Worm (Caenorhabditis elegans) whole organism, L3 larva: ENCODE results near the gene cyp-14A4.

Experiments used
- R02D3.7 ChIP-seq: fragments of 150-350 bp; optimal IDR thresholded peaks from 2 replicates; lab custom pipeline; 2014; ENCODE audit warnings: missing biosample characterization, missing genetic modification characterization
- ZK546.5 ChIP-seq: sonication (generic microtip); optimal IDR thresholded peaks from 2 replicates; lab custom pipeline; 2017; ENCODE audit warnings: missing biosample characterization, missing genetic modification characterization
- ama-1 ChIP-seq: fragments of 150-350 bp; optimal IDR thresholded peaks from 2 replicates; lab custom pipeline; 2018
- ceh-16 ChIP-seq: sonication (generic microtip); optimal IDR thresholded peaks from 2 replicates; lab custom pipeline; 2017; ENCODE audit warnings: missing biosample characterization, missing genetic modification characterization
- ceh-28 ChIP-seq: fragments of 150-350 bp; optimal IDR thresholded peaks from 2 replicates; lab custom pipeline; 2014; ENCODE audit warnings: missing biosample characterization, missing genetic modification reagents, missing genetic modification characterization
- ceh-82 ChIP-seq: fragments of 150-350 bp; optimal IDR thresholded peaks from 2 replicates; lab custom pipeline; 2014; ENCODE audit warnings: missing biosample characterization, missing genetic modification characterization
- ceh-9 ChIP-seq: sonication (generic microtip); optimal IDR thresholded peaks from 2 replicates; lab custom pipeline; 2018; ENCODE audit warnings: missing biosample characterization, missing genetic modification characterization
- daf-12 ChIP-seq: fragments of 150-350 bp; optimal IDR thresholded peaks from 2 replicates; lab custom pipeline; 2014; ENCODE audit warnings: missing biosample characterization, missing genetic modification reagents, missing genetic modification characterization
- egl-5 ChIP-seq: fragments of 150-350 bp; optimal IDR thresholded peaks from 2 replicates; lab custom pipeline; 2017; ENCODE audit warnings: missing biosample characterization, missing genetic modification reagents, missing genetic modification characterization, inconsistent platforms
- elt-2 ChIP-seq: sonication (generic microtip); optimal IDR thresholded peaks from 2 replicates; lab custom pipeline; 2016; ENCODE audit warnings: missing genetic modification reagents, mild to moderate bottlenecking, missing genetic modification characterization, missing compliant biosample characterization
- elt-3 ChIP-seq, 3 experiments: fragments of 150-350 bp in 1 of 3; sonication (generic microtip) in 2 of 3; optimal IDR thresholded peaks; 2 replicates in 2 of 3; 4 replicates in 1 of 3; lab custom pipeline; 2014 to 2017; ENCODE audit warnings: missing biosample characterization in 3 of 3, missing genetic modification characterization in 3 of 3
- eor-1 ChIP-seq, 2 experiments: fragments of 150-350 bp; optimal IDR thresholded peaks; 2 replicates each; lab custom pipeline; 2014 to 2018; ENCODE audit warnings: missing biosample characterization in 2 of 2, missing genetic modification characterization in 2 of 2
- fkh-10 ChIP-seq: sonication (generic microtip); optimal IDR thresholded peaks from 2 replicates; lab custom pipeline; 2017; ENCODE audit warnings: missing biosample characterization, missing genetic modification reagents, missing genetic modification characterization
- fkh-2 ChIP-seq: fragments of 150-350 bp; optimal IDR thresholded peaks from 2 replicates; lab custom pipeline; 2014; ENCODE audit warnings: missing biosample characterization, missing genetic modification reagents, missing genetic modification characterization
- fos-1 ChIP-seq: fragments of 150-350 bp; optimal IDR thresholded peaks from 2 replicates; lab custom pipeline; 2014; ENCODE audit warnings: missing biosample characterization, missing genetic modification characterization
- hmg-11 ChIP-seq: sonication (generic microtip); optimal IDR thresholded peaks from 2 replicates; lab custom pipeline; 2016; ENCODE audit warnings: missing genetic modification characterization, missing compliant biosample characterization
- lin-39 ChIP-seq: fragments of 150-350 bp; optimal IDR thresholded peaks from 2 replicates; lab custom pipeline; 2018; ENCODE audit warnings: missing biosample characterization, missing genetic modification reagents, missing genetic modification characterization
- lsy-12 ChIP-seq: sonication (generic microtip); optimal IDR thresholded peaks from 2 replicates; lab custom pipeline; 2016; ENCODE audit warnings: mild to moderate bottlenecking, missing genetic modification characterization, missing compliant biosample characterization
- mdl-1 ChIP-seq: fragments of 150-350 bp; optimal IDR thresholded peaks from 2 replicates; lab custom pipeline; 2014; ENCODE audit warnings: missing biosample characterization, missing genetic modification characterization
- nfya-1 ChIP-seq: sonication (generic microtip); optimal IDR thresholded peaks from 2 replicates; lab custom pipeline; 2017; ENCODE audit warnings: missing genetic modification characterization, mild to moderate bottlenecking, missing compliant biosample characterization, antibody characterized with exemption, moderate library complexity; ENCODE audit not compliant: insufficient read depth
- nhr-12 ChIP-seq: fragments of 150-350 bp; optimal IDR thresholded peaks from 2 replicates; lab custom pipeline; 2014; ENCODE audit warnings: missing biosample characterization, missing genetic modification characterization
- nhr-23 ChIP-seq: fragments of 150-350 bp; optimal IDR thresholded peaks from 2 replicates; lab custom pipeline; 2014; ENCODE audit warnings: missing biosample characterization, missing genetic modification reagents, missing genetic modification characterization
- nhr-25 ChIP-seq: sonication (generic microtip); optimal IDR thresholded peaks from 2 replicates; lab custom pipeline; 2017; ENCODE audit warnings: missing biosample characterization, missing genetic modification characterization
- nhr-43 ChIP-seq: sonication (generic microtip); optimal IDR thresholded peaks from 2 replicates; lab custom pipeline; 2016; ENCODE audit warnings: mild to moderate bottlenecking, missing genetic modification characterization, missing compliant biosample characterization; ENCODE audit not compliant: poor library complexity, severe bottlenecking
- nhr-67 ChIP-seq: fragments of 150-350 bp; optimal IDR thresholded peaks from 2 replicates; lab custom pipeline; 2014; ENCODE audit warnings: missing biosample characterization, missing genetic modification characterization
- nhr-77 ChIP-seq: fragments of 150-350 bp; optimal IDR thresholded peaks from 2 replicates; lab custom pipeline; 2014; ENCODE audit warnings: missing biosample characterization, missing genetic modification characterization
- pha-4 ChIP-seq: fragments of 150-350 bp; optimal IDR thresholded peaks from 2 replicates; lab custom pipeline; 2014; ENCODE audit warnings: missing biosample characterization, missing genetic modification reagents, missing genetic modification characterization
- pqm-1 ChIP-seq: fragments of 150-350 bp; optimal IDR thresholded peaks from 2 replicates; lab custom pipeline; 2017; ENCODE audit warnings: missing biosample characterization, missing genetic modification characterization, inconsistent platforms
- sea-2 ChIP-seq: fragments of 150-350 bp; sonication (generic microtip); optimal IDR thresholded peaks from 4 replicates; lab custom pipeline; 2014; ENCODE audit warnings: missing biosample characterization, missing genetic modification reagents, missing genetic modification characterization
- skn-1 ChIP-seq: fragments of 150-350 bp; optimal IDR thresholded peaks from 2 replicates; lab custom pipeline; 2014; ENCODE audit warnings: missing biosample characterization, missing genetic modification characterization
- snpc-4 ChIP-seq: fragments of 150-350 bp; optimal IDR thresholded peaks from 2 replicates; lab custom pipeline; 2014; ENCODE audit warnings: missing biosample characterization, missing genetic modification characterization
- zag-1 ChIP-seq: fragments of 150-350 bp; optimal IDR thresholded peaks from 2 replicates; lab custom pipeline; 2014; ENCODE audit warnings: missing biosample characterization, missing genetic modification characterization
- ztf-11 ChIP-seq: fragments of 150-350 bp; optimal IDR thresholded peaks from 2 replicates; lab custom pipeline; 2014; ENCODE audit warnings: missing biosample characterization, missing genetic modification characterization

Gene cyp-14A4

DNA sequence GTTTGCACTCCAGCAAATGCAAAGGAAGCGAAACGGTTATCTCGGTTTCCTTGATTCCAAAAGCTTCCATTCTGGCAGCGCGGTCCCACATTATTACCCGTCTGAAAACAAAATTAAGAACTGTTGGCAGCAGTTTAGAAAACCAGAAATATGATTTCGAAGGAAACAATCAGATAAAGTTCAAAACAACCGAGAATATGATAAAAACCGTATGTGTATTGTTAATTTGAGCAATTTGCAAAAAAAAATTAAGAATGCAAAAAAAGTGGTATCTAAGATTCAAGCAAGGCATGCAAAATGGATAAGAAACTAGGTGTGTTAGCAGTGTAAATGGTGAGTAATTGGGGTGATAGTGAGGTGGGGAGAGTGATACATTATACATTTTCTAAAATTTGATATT is 4.7 kb upstream of the cyp-14A4 start, which contains the start of gene R04D3.4:
R04D3.4 (minus strand) TSS at position 101 of the 400 bp plus-strand sequence.
- no peak for TF ChIP-seq nhr-25 (tag; lab: Kevin White, UChicago)
- TF ChIP-seq fos-1, result no peak
- no peak for TF ChIP-seq sea-2
- TF ChIP-seq fkh-10 (GFP tag; lab: Kevin White, UChicago), result no peak
- no peak for TF ChIP-seq eor-1 (tag; optimal IDR thresholded peaks at IDR 0.05; lab: Kevin White, UChicago)
- TF ChIP-seq nhr-77 (tag; lab: Kevin White, UChicago), result no peak
- TF ChIP-seq mdl-1 (tag; lab: Kevin White, UChicago), result no peak
- no peak for TF ChIP-seq fkh-2 (tag; lab: Kevin White, UChicago)
- TF ChIP-seq elt-3 (tag; optimal IDR thresholded peaks at IDR 0.05; lab: Kevin White, UChicago), result no peak

DNA sequence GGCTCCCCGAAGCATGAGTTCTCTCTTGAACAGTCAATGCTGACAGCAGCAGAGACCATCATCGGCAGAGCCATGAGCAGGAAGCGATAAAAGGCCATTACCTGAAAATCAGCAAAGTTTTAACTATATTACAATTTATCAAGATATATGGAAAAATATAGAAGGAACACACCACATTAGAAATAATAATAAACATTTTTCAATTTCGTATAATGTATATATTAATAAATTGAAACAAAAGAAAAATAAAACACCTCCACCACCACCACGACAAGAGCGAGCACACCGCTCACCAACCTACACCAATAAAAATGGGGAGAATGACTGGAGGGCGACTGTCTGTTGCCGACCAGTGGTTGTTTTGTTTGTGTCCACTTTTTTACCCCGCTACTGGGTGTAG is 2.5 kb upstream of the cyp-14A4 start, which contains the start of gene R04D3.2:
R04D3.2 (minus strand) TSS at position 101 of the 400 bp plus-strand sequence.
- no peak for TF ChIP-seq ZK546.5 (tag; lab: Kevin White, UChicago)
- no peak for TF ChIP-seq ceh-82 (tag; lab: Kevin White, UChicago)
- TF ChIP-seq ama-1 (lab: Kevin White, UChicago), result no peak
- no peak for TF ChIP-seq nfya-1 (tag; lab: Kevin White, UChicago)
- TF ChIP-seq ceh-16 (tag; lab: Kevin White, UChicago), result no peak
- no peak for TF ChIP-seq pha-4 (tag; lab: Kevin White, UChicago)
- TF ChIP-seq snpc-4 (tag; lab: Kevin White, UChicago), result no peak
- TF ChIP-seq fkh-10 (GFP tag; lab: Kevin White, UChicago), result no peak
- TF ChIP-seq, all 47 proteins: peak for 0

DNA sequence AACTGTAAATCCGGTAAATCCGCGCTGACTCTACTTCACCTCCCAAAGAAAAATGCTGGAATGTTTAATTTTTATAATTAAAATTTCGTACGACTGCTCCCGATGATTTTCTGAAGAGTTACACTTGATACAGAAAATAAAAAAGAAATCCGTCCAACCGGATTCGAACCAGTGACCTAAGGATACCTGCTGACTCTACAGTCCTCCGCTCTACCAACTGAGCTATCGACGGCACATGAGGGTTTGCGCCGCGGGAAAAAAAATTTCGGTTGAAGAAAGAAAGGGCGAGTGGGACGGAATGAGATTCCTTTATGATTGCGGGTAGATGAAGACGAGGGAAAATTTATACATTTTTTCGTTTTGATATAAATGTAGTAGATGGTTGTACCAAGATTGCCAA is 621 bp upstream of the cyp-14A4 start:
- TF ChIP-seq sea-2 (no peak), zag-1 (tag; lab: Kevin White, UChicago) (no peak), ztf-11 (tag; lab: Kevin White, UChicago) (no peak), lsy-12 (tag; lab: Kevin White, UChicago) (no peak), ZK546.5 (tag; lab: Kevin White, UChicago) (no peak), ceh-28 (tag; lab: Kevin White, UChicago) (no peak), nhr-12 (tag; lab: Kevin White, UChicago) (no peak), fkh-10 (GFP tag; lab: Kevin White, UChicago) (no peak), R02D3.7 (tag; lab: Kevin White, UChicago) (no peak)
- TF ChIP-seq, all 47 proteins: peak for 0

DNA sequence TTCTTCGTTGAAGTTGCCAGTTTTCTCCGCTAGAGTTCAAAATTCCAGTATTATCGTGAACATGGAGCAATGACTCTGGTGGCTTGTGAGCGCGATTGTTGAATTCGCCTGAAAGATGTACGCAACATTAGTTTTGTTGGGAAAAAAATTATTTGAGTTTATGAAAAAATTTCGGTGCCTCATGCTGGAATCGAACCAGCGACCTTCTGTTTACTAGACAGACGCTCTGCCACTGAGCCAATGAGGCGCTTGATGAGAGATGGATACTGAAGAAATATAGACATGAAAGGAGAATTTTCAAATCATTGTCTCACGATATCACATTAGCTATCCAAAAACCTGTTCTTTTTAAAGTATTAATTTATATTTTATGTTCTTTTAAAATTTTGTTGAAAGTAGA is 535 bp downstream of the cyp-14A4 start:
- TF ChIP-seq fkh-10 (GFP tag; lab: Kevin White, UChicago), result no peak
- TF ChIP-seq R02D3.7 (tag; lab: Kevin White, UChicago), result no peak
- peak; percentile 62 for TF ChIP-seq nhr-43 (tag; lab: Kevin White, UChicago)
- peak; percentile 16 for TF ChIP-seq elt-2 (tag; lab: Kevin White, UChicago)

DNA sequence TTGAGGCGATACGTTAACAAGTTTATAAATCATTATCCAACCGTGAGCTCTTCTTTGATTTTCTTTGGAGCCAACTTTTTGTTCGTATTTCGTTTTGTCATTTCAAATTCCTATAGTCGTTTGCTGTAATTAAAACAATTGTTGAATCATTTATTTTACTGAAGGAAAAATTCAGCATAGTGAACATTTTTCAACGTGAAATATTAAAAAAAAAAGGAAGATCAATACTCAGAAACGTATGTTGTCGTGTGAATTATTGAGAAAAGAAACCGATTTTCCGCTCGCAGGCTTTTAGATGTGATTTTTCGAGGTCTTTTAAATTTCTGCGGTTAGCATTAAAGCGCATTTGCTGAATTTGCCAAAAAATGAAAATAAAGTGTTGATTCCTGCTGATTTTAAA is 5.1 kb downstream of the cyp-14A4 start, which contains the start of gene phf-33:
phf-33 (minus strand) TSS at position 101 of the 400 bp plus-strand sequence.
- no peak for TF ChIP-seq skn-1
- TF ChIP-seq pha-4 (tag; lab: Kevin White, UChicago), result no peak
- no peak for TF ChIP-seq nhr-23
- TF ChIP-seq nhr-77 (tag; lab: Kevin White, UChicago), result no peak
- TF ChIP-seq ceh-9 (tag; lab: Kevin White, UChicago), result no peak
- TF ChIP-seq lin-39 (tag; lab: Kevin White, UChicago), result no peak
- TF ChIP-seq daf-12 (tag; lab: Kevin White, UChicago), result no peak
- no peak for TF ChIP-seq nhr-12 (tag; lab: Kevin White, UChicago)
- no peak for TF ChIP-seq pqm-1
- TF ChIP-seq egl-5 (tag; lab: Kevin White, UChicago), result no peak
- no peak for TF ChIP-seq sea-2
- TF ChIP-seq hmg-11 (tag; lab: Kevin White, UChicago), result no peak
- TF ChIP-seq R02D3.7 (tag; lab: Kevin White, UChicago), result no peak
- no peak for TF ChIP-seq nfya-1 (tag; lab: Kevin White, UChicago)
- no peak for TF ChIP-seq elt-3 (tag; optimal IDR thresholded peaks at IDR 0.05; lab: Kevin White, UChicago)
- no peak for TF ChIP-seq nhr-67 (tag; lab: Kevin White, UChicago)
- TF ChIP-seq ceh-16 (tag; lab: Kevin White, UChicago), result no peak
